Worm (Caenorhabditis elegans) whole organism, young adult: ENCODE results near the gene C02B4.3.
A peak's percentile ranks its signal among the peaks of the same experiment; 100 is the strongest.

Source experiments
- B0019.2 ChIP-seq: fragments of 200-800 bp; sonication (Bioruptor generic); conservative IDR thresholded peaks from 2 replicates; pipeline ENCODE4 v1.3.6; 2022; ENCODE audit warnings: missing genetic modification reagents, missing genetic modification characterization, missing compliant biosample characterization
- B0261.1 ChIP-seq: sonication (generic microtip); optimal IDR thresholded peaks from 2 replicates; lab custom pipeline; 2016; ENCODE audit warnings: mild to moderate bottlenecking, missing genetic modification characterization, moderate library complexity, missing compliant biosample characterization
- B0336.3 ChIP-seq: fragments of 200-800 bp; sonication (Bioruptor generic); IDR thresholded peaks from 2 replicates; pipeline ENCODE4 v1.3.6; 2022; ENCODE audit warnings: missing genetic modification characterization, missing compliant biosample characterization
- C17E4.6 ChIP-seq: fragments of 200-800 bp; sonication (Bioruptor generic); IDR thresholded peaks from 2 replicates; pipeline ENCODE4 v1.3.6; 2022; ENCODE audit warnings: missing genetic modification reagents, missing genetic modification characterization, missing compliant biosample characterization
- F23B12.7 ChIP-seq: sonication (generic microtip); optimal IDR thresholded peaks from 2 replicates; lab custom pipeline; 2017; ENCODE audit warnings: missing genetic modification characterization, mild to moderate bottlenecking, missing compliant biosample characterization, antibody characterized with exemption, moderate library complexity; ENCODE audit not compliant: insufficient read depth
- F57A8.1 ChIP-seq: fragments of 200-800 bp; sonication (Bioruptor generic); optimal IDR thresholded peaks from 2 replicates; lab custom pipeline; 2018; ENCODE audit warnings: mild to moderate bottlenecking, missing genetic modification characterization, moderate library complexity, missing compliant biosample characterization
- K11D2.4 ChIP-seq: fragments of 200-800 bp; sonication (Bioruptor generic); IDR thresholded peaks from 2 replicates; pipeline ENCODE4 v1.3.6; 2022; ENCODE audit warnings: missing genetic modification reagents, missing genetic modification characterization, missing compliant biosample characterization
- Y56A3A.18 ChIP-seq: fragments of 200-800 bp; sonication (Bioruptor generic); IDR thresholded peaks from 2 replicates; pipeline ENCODE4 v1.3.6; 2022; ENCODE audit warnings: missing genetic modification reagents, missing genetic modification characterization, missing compliant biosample characterization
- Y67H2A.10 ChIP-seq: fragments of 200-800 bp; sonication (Bioruptor generic); conservative IDR thresholded peaks from 2 replicates; pipeline ENCODE4 v1.3.6; 2022; ENCODE audit warnings: missing genetic modification reagents, missing genetic modification characterization, missing compliant biosample characterization
- ama-1 ChIP-seq, 3 experiments: fragments of 150-350 bp in 1 of 3; sonication (generic microtip) in 2 of 3; optimal IDR thresholded peaks; 2 replicates each; lab custom pipeline; 2014 to 2018; ENCODE audit warnings: missing biosample characterization in 2 of 3, missing genetic modification characterization in 2 of 3, missing genetic modification reagents in 2 of 3
- attf-5 ChIP-seq: fragments of 200-800 bp; sonication (Bioruptor generic); optimal IDR thresholded peaks from 2 replicates; lab custom pipeline; 2018; ENCODE audit warnings: mild to moderate bottlenecking, missing genetic modification characterization, missing compliant biosample characterization
- attf-6 ChIP-seq: fragments of 200-800 bp; sonication (Bioruptor generic); IDR thresholded peaks from 2 replicates; pipeline ENCODE4 v1.3.6; 2022; ENCODE audit warnings: missing genetic modification reagents, missing genetic modification characterization, missing compliant biosample characterization
- bed-2 ChIP-seq: fragments of 200-800 bp; sonication (Bioruptor generic); IDR thresholded peaks from 2 replicates; pipeline ENCODE4 v1.3.6; 2022; ENCODE audit warnings: missing genetic modification reagents, missing genetic modification characterization, missing compliant biosample characterization
- cebp-1 ChIP-seq, 2 experiments: fragments of 200-800 bp in 1 of 2; sonication (Bioruptor generic) in 1 of 2; sonication (generic microtip) in 1 of 2; IDR thresholded peaks in 1 of 2; optimal IDR thresholded peaks in 1 of 2; 2 replicates each; pipeline versions ENCODE4 v1.3.6 to Lab custom; 2017 to 2022; ENCODE audit warnings: missing compliant biosample characterization in 2 of 2, missing genetic modification characterization in 2 of 2, mild to moderate bottlenecking in 1 of 2, missing genetic modification reagents in 1 of 2, moderate library complexity in 1 of 2
- cebp-2 ChIP-seq: fragments of 200-800 bp; sonication (Bioruptor generic); IDR thresholded peaks from 2 replicates; pipeline ENCODE4 v1.3.6; 2022; ENCODE audit warnings: missing genetic modification characterization, missing compliant biosample characterization
- efl-1 ChIP-seq: fragments of 150-350 bp; optimal IDR thresholded peaks from 2 replicates; lab custom pipeline; 2014; ENCODE audit warnings: missing biosample characterization, missing genetic modification reagents, missing genetic modification characterization
- egl-18 ChIP-seq: fragments of 200-800 bp; sonication (Bioruptor generic); IDR thresholded peaks from 2 replicates; pipeline ENCODE4 v1.3.6; 2022; ENCODE audit warnings: missing genetic modification reagents, missing genetic modification characterization, missing compliant biosample characterization
- hsf-1 ChIP-seq: fragments of 200-800 bp; sonication (Bioruptor generic); IDR thresholded peaks from 2 replicates; pipeline ENCODE4 v1.3.6; 2022; ENCODE audit warnings: missing genetic modification reagents, missing genetic modification characterization, missing compliant biosample characterization
- let-526 ChIP-seq: fragments of 200-800 bp; sonication (Bioruptor generic); IDR thresholded peaks from 2 replicates; pipeline ENCODE4 v1.3.6; 2022; ENCODE audit warnings: missing genetic modification reagents, missing genetic modification characterization, missing compliant biosample characterization
- let-607 ChIP-seq, 2 experiments: fragments of 200-800 bp in 1 of 2; sonication (Bioruptor generic) in 1 of 2; sonication (generic microtip) in 1 of 2; optimal IDR thresholded peaks; 2 replicates each; lab custom pipeline; 2016 to 2018; ENCODE audit warnings: mild to moderate bottlenecking in 2 of 2, missing compliant biosample characterization in 2 of 2, missing genetic modification characterization in 2 of 2, moderate library complexity in 2 of 2, missing genotype in 1 of 2
- lin-35 ChIP-seq, 3 experiments: fragments of 150-350 bp in 2 of 3; sonication (generic microtip) in 1 of 3; optimal IDR thresholded peaks; 2 replicates each; lab custom pipeline; 2014 to 2018; ENCODE audit warnings: missing biosample characterization in 3 of 3, missing genetic modification characterization in 3 of 3, missing genetic modification reagents in 3 of 3
- lin-40 ChIP-seq: sonication (generic microtip); optimal IDR thresholded peaks from 2 replicates; lab custom pipeline; 2016; ENCODE audit warnings: missing genetic modification characterization, mild to moderate bottlenecking, missing compliant biosample characterization, missing genotype, missing genetic modification reagents
- lsy-27 ChIP-seq: sonication (generic microtip); optimal IDR thresholded peaks from 2 replicates; lab custom pipeline; 2017; ENCODE audit warnings: missing genetic modification characterization, mild to moderate bottlenecking, missing compliant biosample characterization, antibody characterized with exemption, missing genotype, borderline replicate concordance; ENCODE audit not compliant: insufficient read depth
- madf-8 ChIP-seq: fragments of 200-800 bp; sonication (Bioruptor generic); conservative IDR thresholded peaks from 2 replicates; pipeline ENCODE4 v1.3.6; 2022; ENCODE audit warnings: missing genetic modification reagents, missing genetic modification characterization, missing compliant biosample characterization
- mcd-1 ChIP-seq: fragments of 200-800 bp; sonication (Bioruptor generic); IDR thresholded peaks from 2 replicates; pipeline ENCODE4 v1.3.6; 2022; ENCODE audit warnings: missing genetic modification reagents, missing genetic modification characterization, missing compliant biosample characterization
- mes-4 ChIP-seq: sonication (generic microtip); optimal IDR thresholded peaks from 2 replicates; lab custom pipeline; 2016; ENCODE audit warnings: missing genotype, missing genetic modification characterization, missing compliant biosample characterization
- nfyb-1 ChIP-seq: fragments of 200-800 bp; sonication (Bioruptor generic); IDR thresholded peaks from 2 replicates; pipeline ENCODE4 v1.3.6; 2022; ENCODE audit warnings: missing genetic modification reagents, missing genetic modification characterization, missing compliant biosample characterization
- nhr-27 ChIP-seq: fragments of 200-800 bp; sonication (Bioruptor generic); optimal IDR thresholded peaks from 2 replicates; lab custom pipeline; 2018; ENCODE audit warnings: mild to moderate bottlenecking, missing genetic modification characterization, moderate library complexity, missing compliant biosample characterization
- nhr-80 ChIP-seq: sonication (generic microtip); optimal IDR thresholded peaks from 2 replicates; lab custom pipeline; 2016; ENCODE audit warnings: missing genetic modification characterization, missing compliant biosample characterization
- rcor-1 ChIP-seq: fragments of 200-800 bp; sonication (Bioruptor generic); IDR thresholded peaks from 2 replicates; pipeline ENCODE4 v1.3.6; 2022; ENCODE audit warnings: missing genetic modification reagents, missing genetic modification characterization, missing compliant biosample characterization
- repo-1 ChIP-seq: sonication (generic microtip); optimal IDR thresholded peaks from 2 replicates; lab custom pipeline; 2017; ENCODE audit warnings: mild to moderate bottlenecking, missing genetic modification characterization, missing compliant biosample characterization
- snpc-4 ChIP-seq, 5 experiments: fragments of 150-350 bp in 1 of 5; sonication (generic microtip) in 4 of 5; optimal IDR thresholded peaks; 2 replicates each; lab custom pipeline; 2014 to 2018; ENCODE audit warnings: missing genetic modification characterization in 5 of 5, missing biosample characterization in 3 of 5, antibody characterized with exemption in 2 of 5, mild to moderate bottlenecking in 2 of 5, missing compliant biosample characterization in 2 of 5, missing genotype in 2 of 5, moderate library complexity in 2 of 5, missing genetic modification reagents in 1 of 5
- sptf-2 ChIP-seq: fragments of 200-800 bp; sonication (Bioruptor generic); optimal IDR thresholded peaks from 2 replicates; lab custom pipeline; 2018; ENCODE audit warnings: mild to moderate bottlenecking, missing genetic modification characterization, missing compliant biosample characterization
- tbp1 ChIP-seq: fragments of 200-800 bp; sonication (Bioruptor generic); optimal IDR thresholded peaks from 2 replicates; lab custom pipeline; 2018; ENCODE audit warnings: mild to moderate bottlenecking, missing genetic modification characterization, missing compliant biosample characterization
- xnd-1 ChIP-seq: sonication (generic microtip); optimal IDR thresholded peaks from 2 replicates; lab custom pipeline; 2016; ENCODE audit warnings: missing genotype, missing genetic modification reagents, missing genetic modification characterization, missing compliant biosample characterization
- zim-3 ChIP-seq: sonication (generic microtip); optimal IDR thresholded peaks from 2 replicates; lab custom pipeline; 2017; ENCODE audit warnings: mild to moderate bottlenecking, missing genetic modification characterization, moderate library complexity, missing compliant biosample characterization
- ztf-18 ChIP-seq: sonication (generic microtip); optimal IDR thresholded peaks from 2 replicates; lab custom pipeline; 2016; ENCODE audit warnings: missing genotype, mild to moderate bottlenecking, missing genetic modification characterization, missing compliant biosample characterization
- ztf-25 ChIP-seq: fragments of 200-800 bp; sonication (Bioruptor generic); IDR thresholded peaks from 2 replicates; pipeline ENCODE4 v1.3.6; 2022; ENCODE audit warnings: missing genetic modification reagents, missing genetic modification characterization, missing compliant biosample characterization
- ztf-26 ChIP-seq: sonication (generic microtip); optimal IDR thresholded peaks from 2 replicates; lab custom pipeline; 2017; ENCODE audit warnings: missing genetic modification characterization, missing compliant biosample characterization
- ztf-3 ChIP-seq: fragments of 200-800 bp; sonication (Bioruptor generic); optimal IDR thresholded peaks from 2 replicates; lab custom pipeline; 2018; ENCODE audit warnings: mild to moderate bottlenecking, missing genetic modification characterization, missing compliant biosample characterization

Gene C02B4.3

DNA sequence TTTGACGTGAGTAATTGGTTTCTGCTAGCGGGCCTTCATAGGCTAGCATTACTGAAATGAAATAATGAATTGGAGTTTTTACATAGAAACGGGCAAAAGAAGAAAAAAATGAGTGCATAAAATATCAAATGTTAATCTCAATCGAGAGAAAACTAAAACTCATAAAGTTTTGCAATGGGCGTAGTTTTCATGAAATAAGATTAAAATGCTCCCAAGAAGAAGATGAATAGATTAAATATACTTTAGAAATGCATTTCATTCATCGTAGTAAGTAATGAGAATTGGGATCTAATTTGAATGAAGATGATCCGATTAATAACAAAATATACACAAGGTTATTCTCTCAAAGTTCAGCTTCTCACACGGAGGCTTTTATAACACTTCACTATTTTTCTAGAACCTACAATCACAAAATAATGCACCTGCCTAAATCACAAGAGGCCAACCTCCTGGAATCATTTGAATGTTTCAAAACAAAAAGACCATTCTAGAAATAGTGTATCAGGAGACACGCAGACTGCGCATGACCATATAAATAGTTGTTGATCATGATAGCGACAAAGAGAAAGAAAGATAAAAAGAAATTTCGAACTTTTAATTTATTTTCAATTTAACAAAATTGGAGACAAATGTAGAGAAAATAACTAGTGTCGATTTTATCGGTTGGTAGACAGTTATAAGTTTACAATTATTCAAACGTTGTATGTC is 8.3 kb upstream of the C02B4.3 start, which contains the start of gene nhr-17:
Gene nhr-17, minus strand, starts transcription at position 51 of the 708 bp plus-strand sequence.
- no peak for TF ChIP-seq lsy-27 (tag; lab: Kevin White, UChicago)
- peak; percentile 34 for TF ChIP-seq ztf-26 (tag; lab: Kevin White, UChicago)
- no peak for TF ChIP-seq bed-2
- TF ChIP-seq cebp-1 (GFP tag; IDR thresholded peaks at IDR 0.05; lab: Robert Waterston, UW) = no peak
- peak; percentile 56 for TF ChIP-seq cebp-1 (tag; optimal IDR thresholded peaks at IDR 0.05; lab: Kevin White, UChicago)
- no peak for TF ChIP-seq Y56A3A.18 (GFP tag; lab: Robert Waterston, UW)
- peak; percentile 27 for TF ChIP-seq nhr-80 (tag; lab: Kevin White, UChicago)
- peak; percentile 79 for TF ChIP-seq hsf-1 (GFP tag; lab: Robert Waterston, UW)
- TF ChIP-seq tbp1 (GFP tag; lab: Kevin White, UChicago) = peak; percentile 22
- TF ChIP-seq F23B12.7 (tag; lab: Kevin White, UChicago) = peak; percentile 14
- no peak for TF ChIP-seq nfyb-1 (GFP tag; lab: Robert Waterston, UW)
- TF ChIP-seq lin-40 = peak; percentile 49
- peak; percentile 9; the same call in 1 of the 2 replicates for TF ChIP-seq K11D2.4 (GFP tag; lab: Robert Waterston, UW)
- TF ChIP-seq cebp-2 (GFP tag; lab: Robert Waterston, UW) = 0 out of 2 replicates have a peak, but pooled peaks have one; percentile 43

DNA sequence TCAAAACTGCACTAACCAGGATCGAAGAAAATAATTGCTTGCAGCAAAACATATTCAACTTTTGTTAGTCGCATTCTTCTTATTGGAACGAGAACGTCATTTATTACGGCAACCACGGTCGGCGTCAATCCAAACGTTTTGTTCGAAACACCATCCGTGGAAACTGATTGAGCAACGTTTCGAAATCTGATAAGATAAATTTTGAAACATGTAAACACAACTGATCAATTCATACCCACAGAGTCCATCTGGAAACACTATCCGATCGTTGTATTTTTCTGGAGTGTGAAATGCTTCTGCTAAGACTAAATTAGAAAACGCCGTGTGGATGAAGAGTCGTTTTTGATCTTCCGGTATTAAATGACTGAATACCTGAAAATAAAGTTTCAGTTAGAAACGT is 6.2 kb upstream of the C02B4.3 start:
- TF ChIP-seq sptf-2 (GFP tag; lab: Kevin White, UChicago) (no peak), madf-8 (GFP tag; lab: Robert Waterston, UW) (no peak), ama-1 (optimal IDR thresholded peaks at IDR 0.05; lab: Kevin White, UChicago) (peak; percentile 71), ama-1 (GFP tag; optimal IDR thresholded peaks at IDR 0.05; lab: Kevin White, UChicago) (no peak)

DNA sequence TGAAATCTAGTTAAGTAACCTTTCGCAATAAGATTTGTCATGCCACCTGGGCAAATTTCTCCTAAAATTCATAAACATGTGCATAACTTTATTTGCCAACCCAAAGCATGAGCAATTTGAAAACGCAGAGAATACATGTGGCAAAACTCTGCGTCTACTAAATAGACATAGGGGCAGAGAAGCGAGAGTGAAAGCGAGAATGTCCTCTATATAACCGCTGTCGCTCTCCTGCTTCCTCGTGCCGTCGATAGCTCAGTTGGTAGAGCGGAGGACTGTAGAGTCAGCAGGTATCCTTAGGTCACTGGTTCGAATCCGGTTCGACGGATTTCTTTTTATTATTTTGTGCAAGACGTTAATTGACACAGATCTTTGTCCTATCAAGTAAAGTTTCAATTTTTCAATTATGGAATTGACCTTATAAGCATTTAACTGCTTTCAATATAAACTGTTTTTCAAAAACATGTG is 5.4 kb upstream of the C02B4.3 start:
- TF ChIP-seq egl-18 = peak; percentile 83
- TF ChIP-seq B0019.2 (GFP tag; lab: Robert Waterston, UW) = no peak
- TF ChIP-seq F57A8.1 (GFP tag; lab: Kevin White, UChicago) = peak; percentile 79
- TF ChIP-seq mcd-1 (GFP tag; lab: Robert Waterston, UW) = peak; percentile 65
- TF ChIP-seq lin-35 (GFP tag; optimal IDR thresholded peaks at IDR 0.05; lab: Kevin White, UChicago) = peak in 1 of 3 experiments; percentile 82
- TF ChIP-seq zim-3 = peak; percentile 90
- TF ChIP-seq mes-4 = peak; percentile 85
- TF ChIP-seq ztf-3 = peak; percentile 69
- peak; percentile 65 for TF ChIP-seq B0336.3 (GFP tag; lab: Robert Waterston, UW)
- TF ChIP-seq rcor-1 (GFP tag; lab: Robert Waterston, UW) = peak; percentile 88
- TF ChIP-seq efl-1 (GFP tag; lab: Kevin White, UChicago) = no peak
- peak; percentile 22 for TF ChIP-seq nhr-80 (tag; lab: Kevin White, UChicago)
- peak; percentile 47; the same call in 1 of the 2 replicates for TF ChIP-seq Y67H2A.10 (GFP tag; lab: Robert Waterston, UW)
- TF ChIP-seq attf-6 = 0 out of 2 replicates have a peak, but pooled peaks have one; percentile 50
- peak; percentile 90 for TF ChIP-seq let-526 (GFP tag; lab: Robert Waterston, UW)
- peak; percentile 72 for TF ChIP-seq ztf-18 (tag; lab: Kevin White, UChicago)
- no peak for TF ChIP-seq xnd-1 (tag; lab: Kevin White, UChicago)
- TF ChIP-seq repo-1 (tag; lab: Kevin White, UChicago) = peak; percentile 84
- TF ChIP-seq attf-5 (GFP tag; lab: Kevin White, UChicago) = peak; percentile 84
- no peak for TF ChIP-seq lsy-27 (tag; lab: Kevin White, UChicago)
- TF ChIP-seq let-607 (tag; optimal IDR thresholded peaks at IDR 0.05; lab: Kevin White, UChicago) = peak; percentile 64 to 75
- no peak; the same call in 1 of the 2 replicates for TF ChIP-seq C17E4.6 (GFP tag; lab: Robert Waterston, UW)
- peak; percentile 70 for TF ChIP-seq nhr-27 (tag; lab: Kevin White, UChicago)
- TF ChIP-seq ztf-25 (GFP tag; lab: Robert Waterston, UW) = peak; percentile 95
- peak; percentile 39; the same call in 1 of the 2 replicates for TF ChIP-seq hsf-1 (GFP tag; lab: Robert Waterston, UW)
- TF ChIP-seq B0261.1 (tag; lab: Kevin White, UChicago) = peak; percentile 97
- TF ChIP-seq snpc-4 (GFP tag; optimal IDR thresholded peaks at IDR 0.05; lab: Kevin White, UChicago) = peak; percentile 79
- peak in 3 of 4 experiments; percentile 45 to 76 (median 62) for TF ChIP-seq snpc-4 (tag; optimal IDR thresholded peaks at IDR 0.05; lab: Kevin White, UChicago)
